Worm (Caenorhabditis elegans) whole organism, L3 larva: ENCODE data around the gene nhx-2.

Experiments
- ama-1 ChIP-seq: fragments of 150-350 bp; optimal IDR thresholded peaks from 2 replicates; lab custom pipeline; 2018
- nhr-11 ChIP-seq: fragments of 150-350 bp; optimal IDR thresholded peaks from 2 replicates; lab custom pipeline; 2014; ENCODE audit warnings: missing biosample characterization, missing genetic modification characterization
- pqm-1 ChIP-seq: fragments of 150-350 bp; optimal IDR thresholded peaks from 2 replicates; lab custom pipeline; 2017; ENCODE audit warnings: missing biosample characterization, missing genetic modification characterization, inconsistent platforms
- tbx-2 ChIP-seq: sonication (generic microtip); optimal IDR thresholded peaks from 2 replicates; lab custom pipeline; 2016; ENCODE audit warnings: mild to moderate bottlenecking, missing genetic modification characterization, missing compliant biosample characterization
- ztf-4 ChIP-seq: fragments of 150-350 bp; optimal IDR thresholded peaks from 2 replicates; lab custom pipeline; 2014; ENCODE audit warnings: missing biosample characterization, missing genetic modification characterization

DNA sequence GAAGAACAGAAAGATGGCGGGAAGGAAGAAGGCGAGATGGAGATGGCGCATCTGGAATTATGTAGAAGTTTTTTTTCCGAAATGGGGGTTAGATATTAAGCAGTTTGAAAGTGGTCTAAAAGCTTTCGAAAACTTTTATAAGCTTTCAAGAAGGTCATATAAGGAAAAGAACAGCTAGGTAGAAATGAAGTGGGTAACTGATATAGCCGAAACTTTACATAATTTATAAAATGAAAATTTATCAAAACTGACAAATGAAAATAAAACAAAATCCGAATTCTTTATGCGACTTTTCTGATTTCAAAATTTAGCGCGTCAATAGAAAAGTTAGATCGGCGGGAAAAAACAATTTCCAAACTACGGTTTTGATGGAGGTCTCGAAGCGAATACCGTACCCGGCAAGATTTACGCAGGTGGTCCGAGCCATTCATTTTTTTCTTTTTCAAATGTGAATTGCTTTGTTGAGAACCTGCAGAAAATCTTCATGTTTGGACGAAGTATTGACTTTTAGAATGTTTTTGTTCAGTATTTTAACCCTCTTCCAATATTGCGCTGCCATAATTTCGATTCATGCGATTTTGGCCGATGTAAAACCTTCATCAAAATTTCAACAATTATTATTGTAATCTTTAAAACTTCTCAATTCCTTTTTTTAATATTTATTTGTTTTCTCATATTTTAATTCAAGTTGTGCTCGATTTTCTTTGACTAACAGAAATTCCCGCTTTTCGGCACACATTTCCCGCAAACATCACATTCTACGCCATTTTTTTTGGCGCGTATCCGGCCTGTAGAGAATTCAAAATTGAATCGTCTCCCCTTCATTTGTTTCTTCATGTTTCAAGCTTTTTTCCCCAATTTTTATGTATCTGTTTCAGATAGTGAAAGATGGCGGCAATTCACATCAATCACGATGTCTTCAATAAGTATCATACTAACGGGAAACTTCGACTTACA is 29.8 kb downstream of the nhx-2 start, which contains the start of the genes F18A1.7 and rpa-1:
- TF ChIP-seq nhr-11 (tag; lab: Kevin White, UChicago) (no peak), pqm-1 (tag; lab: Kevin White, UChicago) (no peak), ama-1 (lab: Kevin White, UChicago) (no peak), ztf-4 (tag; lab: Kevin White, UChicago) (no peak), tbx-2 (tag; lab: Kevin White, UChicago) (no peak)
